Worm (Caenorhabditis elegans): Measurements from ENCODE around the gene C36H8.1.

- no peak for TF ChIP-seq ztf-11 (tag; optimal IDR thresholded peaks at IDR 0.05)
- no peak for TF ChIP-seq unc-62 (GFP tag; optimal IDR thresholded peaks at IDR 0.05)
- TF ChIP-seq ces-1 (GFP tag; optimal IDR thresholded peaks at IDR 0.05), result no peak
- no peak for TF ChIP-seq lin-32 (GFP tag; optimal IDR thresholded peaks at IDR 0.05)
- TF ChIP-seq snpc-4 (tag; optimal IDR thresholded peaks at IDR 0.05), result no peak
- TF ChIP-seq nhr-28 (tag; optimal IDR thresholded peaks at IDR 0.05), result no peak
Observed at ce11 chrIV:12725228-12725627, 19.4 kb downstream of the C36H8.1 start.
